Worm (Caenorhabditis elegans): ENCODE data around the gene srd-27.

ce11 chrV:15841095-15841494 lies 37.9 kb downstream of the srd-27 start, which contains the start of gene srh-149:
- no peak for TF ChIP-seq lin-15B (tag; optimal IDR thresholded peaks at IDR 0.05)
- TF ChIP-seq ztf-11 (tag; optimal IDR thresholded peaks at IDR 0.05), result no peak
- TF ChIP-seq fkh-2 (tag; optimal IDR thresholded peaks at IDR 0.05), result no peak
- no peak for TF ChIP-seq nhr-25 (tag; optimal IDR thresholded peaks at IDR 0.05)
- TF ChIP-seq fos-1 (tag; optimal IDR thresholded peaks at IDR 0.05), result no peak
- no peak for TF ChIP-seq nhr-12 (tag; optimal IDR thresholded peaks at IDR 0.05)
- no peak for TF ChIP-seq nhr-11 (tag; optimal IDR thresholded peaks at IDR 0.05)
- no peak for TF ChIP-seq ztf-4 (tag; optimal IDR thresholded peaks at IDR 0.05)
